Fruit fly (Drosophila melanogaster) whole organism, pupa: ENCODE data around the gene Dpm3.

ENCODE experiments used
- CG14655 ChIP-seq: fragments of 200-800 bp; sonication (Bioruptor generic); optimal IDR thresholded peaks from 3 replicates; lab custom pipeline; 2017; ENCODE audit warnings: mild to moderate bottlenecking, missing biosample characterization, missing genetic modification reagents, missing genetic modification characterization
- CG32121 ChIP-seq: fragments of 200-800 bp; sonication (Bioruptor generic); IDR thresholded peaks from 2 replicates; pipeline ENCODE4 v1.3.6; 2022; ENCODE audit warnings: missing biosample characterization, missing genetic modification characterization
- CG34367 ChIP-seq: fragments of 200-800 bp; sonication (Bioruptor generic); optimal IDR thresholded peaks from 2 replicates; lab custom pipeline; 2018; ENCODE audit warnings: missing biosample characterization, mild to moderate bottlenecking, missing genetic modification characterization
- Pif1B ChIP-seq: fragments of 200-800 bp; sonication (Bioruptor generic); optimal IDR thresholded peaks from 3 replicates; lab custom pipeline; 2016; ENCODE audit warnings: missing biosample characterization, missing genetic modification characterization
- Snoo ChIP-seq: fragments of 200-800 bp; sonication (Bioruptor generic); optimal IDR thresholded peaks from 3 replicates; lab custom pipeline; 2017; ENCODE audit warnings: missing biosample characterization, mild to moderate bottlenecking, missing genetic modification characterization, inconsistent platforms
- fd96Ca ChIP-seq: fragments of 200-800 bp; sonication (Bioruptor generic); IDR thresholded peaks from 3 replicates; pipeline ENCODE4 v1.3.6; 2022; ENCODE audit warnings: missing biosample characterization, missing genetic modification characterization
- rn ChIP-seq: fragments of 200-800 bp; sonication (Bioruptor generic); IDR thresholded peaks from 2 replicates; pipeline ENCODE4 v1.3.6; 2022; ENCODE audit warnings: missing biosample characterization, missing genetic modification characterization

dm6 chr3R:13395133-13395532, 7.7 kb downstream of the Dpm3 start, which contains the start of gene CCHa2:
- TF ChIP-seq CG34367 (tag; lab: Kevin White, UChicago): no peak
- no peak for TF ChIP-seq CG14655 (GFP tag; lab: Kevin White, UChicago)
- TF ChIP-seq CG32121 (GFP tag; lab: Robert Waterston, UW): no peak
- no peak for TF ChIP-seq Snoo (tag; lab: Kevin White, UChicago)
- no peak for TF ChIP-seq Pif1B (GFP tag; lab: Kevin White, UChicago)
- no peak for TF ChIP-seq fd96Ca (GFP tag; lab: Robert Waterston, UW)
- TF ChIP-seq rn (GFP tag; lab: Robert Waterston, UW): no peak
